Worm (Caenorhabditis elegans) whole organism, young adult: ENCODE measurements around the gene osm-1.

Source experiments
- B0035.1 ChIP-seq: sonication (generic microtip); optimal IDR thresholded peaks from 2 replicates; lab custom pipeline; 2016; ENCODE audit warnings: missing genetic modification characterization, mild to moderate bottlenecking, missing compliant biosample characterization, missing genotype, missing genetic modification reagents
- B0261.1 ChIP-seq: sonication (generic microtip); optimal IDR thresholded peaks from 2 replicates; lab custom pipeline; 2016; ENCODE audit warnings: mild to moderate bottlenecking, missing genetic modification characterization, moderate library complexity, missing compliant biosample characterization
- B0336.3 ChIP-seq: fragments of 200-800 bp; sonication (Bioruptor generic); IDR thresholded peaks from 2 replicates; pipeline ENCODE4 v1.3.6; 2022; ENCODE audit warnings: missing genetic modification characterization, missing compliant biosample characterization
- F22D6.2 ChIP-seq: sonication (generic microtip); optimal IDR thresholded peaks from 2 replicates; lab custom pipeline; 2016; ENCODE audit warnings: mild to moderate bottlenecking, missing genetic modification characterization, missing compliant biosample characterization
- F39B2.1 ChIP-seq: fragments of 200-800 bp; sonication (Bioruptor generic); IDR thresholded peaks from 2 replicates; pipeline ENCODE4 v1.3.6; 2022; ENCODE audit warnings: missing genetic modification reagents, missing genetic modification characterization, missing compliant biosample characterization
- K12H6.12 ChIP-seq: fragments of 200-800 bp; sonication (Bioruptor generic); optimal IDR thresholded peaks from 2 replicates; lab custom pipeline; 2018; ENCODE audit warnings: mild to moderate bottlenecking, missing genetic modification characterization, missing compliant biosample characterization
- Y53G8AR.9 ChIP-seq: fragments of 200-800 bp; sonication (Bioruptor generic); conservative IDR thresholded peaks from 2 replicates; pipeline ENCODE4 v1.3.6; 2022; ENCODE audit warnings: missing genetic modification reagents, missing genetic modification characterization, missing compliant biosample characterization
- Y56A3A.18 ChIP-seq: fragments of 200-800 bp; sonication (Bioruptor generic); IDR thresholded peaks from 2 replicates; pipeline ENCODE4 v1.3.6; 2022; ENCODE audit warnings: missing genetic modification reagents, missing genetic modification characterization, missing compliant biosample characterization
- Y95B8A.8 ChIP-seq: fragments of 200-800 bp; sonication (Bioruptor generic); IDR thresholded peaks from 2 replicates; pipeline ENCODE4 v1.3.6; 2022; ENCODE audit warnings: missing genetic modification reagents, missing genetic modification characterization, missing compliant biosample characterization
- ZK185.1 ChIP-seq: sonication (generic microtip); optimal IDR thresholded peaks from 2 replicates; lab custom pipeline; 2016; ENCODE audit warnings: mild to moderate bottlenecking, missing genetic modification characterization, missing compliant biosample characterization; ENCODE audit not compliant: poor library complexity, severe bottlenecking
- aptf-2 ChIP-seq: fragments of 200-800 bp; sonication (Bioruptor generic); conservative IDR thresholded peaks from 2 replicates; pipeline ENCODE4 v1.3.6; 2022; ENCODE audit warnings: missing genetic modification reagents, missing genetic modification characterization, missing compliant biosample characterization
- bed-1 ChIP-seq: fragments of 200-800 bp; sonication (Bioruptor generic); IDR thresholded peaks from 2 replicates; pipeline ENCODE4 v1.3.6; 2022; ENCODE audit warnings: missing genetic modification reagents, missing genetic modification characterization, missing compliant biosample characterization
- die-1 ChIP-seq: sonication (generic microtip); optimal IDR thresholded peaks from 2 replicates; lab custom pipeline; 2016; ENCODE audit warnings: missing genotype, mild to moderate bottlenecking, missing genetic modification characterization, missing compliant biosample characterization
- dox-1 ChIP-seq: fragments of 200-800 bp; sonication (Bioruptor generic); IDR thresholded peaks from 2 replicates; pipeline ENCODE4 v1.3.6; 2022; ENCODE audit warnings: missing genetic modification reagents, missing genetic modification characterization, missing compliant biosample characterization
- dpff-1 ChIP-seq: sonication (generic microtip); optimal IDR thresholded peaks from 2 replicates; lab custom pipeline; 2017; ENCODE audit warnings: mild to moderate bottlenecking, missing genetic modification characterization, missing compliant biosample characterization
- egl-44 ChIP-seq: fragments of 200-800 bp; sonication (Bioruptor generic); IDR thresholded peaks from 2 replicates; pipeline ENCODE4 v1.3.6; 2022; ENCODE audit warnings: missing genetic modification reagents, missing genetic modification characterization, missing compliant biosample characterization
- ets-4 ChIP-seq: fragments of 200-800 bp; sonication (Bioruptor generic); optimal IDR thresholded peaks from 2 replicates; lab custom pipeline; 2018; ENCODE audit warnings: mild to moderate bottlenecking, missing genetic modification characterization, missing compliant biosample characterization
- hlh-12 ChIP-seq: sonication (generic microtip); optimal IDR thresholded peaks from 2 replicates; lab custom pipeline; 2016; ENCODE audit warnings: missing genetic modification characterization, missing compliant biosample characterization
- hmg-20 ChIP-seq: fragments of 200-800 bp; sonication (Bioruptor generic); IDR thresholded peaks from 2 replicates; pipeline ENCODE4 v1.3.6; 2022; ENCODE audit warnings: missing genetic modification reagents, missing genetic modification characterization, missing compliant biosample characterization
- hsf-1 ChIP-seq: fragments of 200-800 bp; sonication (Bioruptor generic); IDR thresholded peaks from 2 replicates; pipeline ENCODE4 v1.3.6; 2022; ENCODE audit warnings: missing genetic modification reagents, missing genetic modification characterization, missing compliant biosample characterization
- let-526 ChIP-seq: fragments of 200-800 bp; sonication (Bioruptor generic); IDR thresholded peaks from 2 replicates; pipeline ENCODE4 v1.3.6; 2022; ENCODE audit warnings: missing genetic modification reagents, missing genetic modification characterization, missing compliant biosample characterization
- lin-26 ChIP-seq: fragments of 200-800 bp; sonication (Bioruptor generic); IDR thresholded peaks from 2 replicates; pipeline ENCODE4 v1.3.6; 2022; ENCODE audit warnings: missing genetic modification reagents, missing genetic modification characterization, missing compliant biosample characterization
- lin-40 ChIP-seq: sonication (generic microtip); optimal IDR thresholded peaks from 2 replicates; lab custom pipeline; 2016; ENCODE audit warnings: missing genetic modification characterization, mild to moderate bottlenecking, missing compliant biosample characterization, missing genotype, missing genetic modification reagents
- madf-10 ChIP-seq: sonication (generic microtip); optimal IDR thresholded peaks from 2 replicates; lab custom pipeline; 2016; ENCODE audit warnings: mild to moderate bottlenecking, missing genetic modification characterization, missing compliant biosample characterization
- madf-3 ChIP-seq: fragments of 200-800 bp; sonication (Bioruptor generic); IDR thresholded peaks from 2 replicates; pipeline ENCODE4 v1.3.6; 2022; ENCODE audit warnings: missing genetic modification reagents, missing genetic modification characterization, missing compliant biosample characterization
- mel-28 ChIP-seq: sonication (generic microtip); optimal IDR thresholded peaks from 2 replicates; lab custom pipeline; 2016; ENCODE audit warnings: borderline replicate concordance, mild to moderate bottlenecking, missing genetic modification characterization, missing compliant biosample characterization
- nfyb-1 ChIP-seq: fragments of 200-800 bp; sonication (Bioruptor generic); IDR thresholded peaks from 2 replicates; pipeline ENCODE4 v1.3.6; 2022; ENCODE audit warnings: missing genetic modification reagents, missing genetic modification characterization, missing compliant biosample characterization
- nhr-27 ChIP-seq: fragments of 200-800 bp; sonication (Bioruptor generic); optimal IDR thresholded peaks from 2 replicates; lab custom pipeline; 2018; ENCODE audit warnings: mild to moderate bottlenecking, missing genetic modification characterization, moderate library complexity, missing compliant biosample characterization
- nhr-80 ChIP-seq: sonication (generic microtip); optimal IDR thresholded peaks from 2 replicates; lab custom pipeline; 2016; ENCODE audit warnings: missing genetic modification characterization, missing compliant biosample characterization
- rcor-1 ChIP-seq: fragments of 200-800 bp; sonication (Bioruptor generic); IDR thresholded peaks from 2 replicates; pipeline ENCODE4 v1.3.6; 2022; ENCODE audit warnings: missing genetic modification reagents, missing genetic modification characterization, missing compliant biosample characterization
- repo-1 ChIP-seq: sonication (generic microtip); optimal IDR thresholded peaks from 2 replicates; lab custom pipeline; 2017; ENCODE audit warnings: mild to moderate bottlenecking, missing genetic modification characterization, missing compliant biosample characterization
- snpc-1.3 ChIP-seq: sonication (generic microtip); optimal IDR thresholded peaks from 2 replicates; lab custom pipeline; 2017; ENCODE audit warnings: missing genetic modification characterization, mild to moderate bottlenecking, missing compliant biosample characterization, antibody characterized with exemption, moderate library complexity, missing genotype, missing genetic modification reagents; ENCODE audit not compliant: insufficient read depth
- snpc-4 ChIP-seq, 5 experiments: fragments of 150-350 bp in 1 of 5; sonication (generic microtip) in 4 of 5; optimal IDR thresholded peaks; 2 replicates each; lab custom pipeline; 2014 to 2018; ENCODE audit warnings: missing genetic modification characterization in 5 of 5, missing biosample characterization in 3 of 5, antibody characterized with exemption in 2 of 5, mild to moderate bottlenecking in 2 of 5, missing compliant biosample characterization in 2 of 5, missing genotype in 2 of 5, moderate library complexity in 2 of 5, missing genetic modification reagents in 1 of 5
- tbp1 ChIP-seq: fragments of 200-800 bp; sonication (Bioruptor generic); optimal IDR thresholded peaks from 2 replicates; lab custom pipeline; 2018; ENCODE audit warnings: mild to moderate bottlenecking, missing genetic modification characterization, missing compliant biosample characterization
- tlf-1 ChIP-seq: fragments of 200-800 bp; sonication (Bioruptor generic); optimal IDR thresholded peaks from 2 replicates; lab custom pipeline; 2018; ENCODE audit warnings: mild to moderate bottlenecking, missing genetic modification characterization, missing compliant biosample characterization
- zfh-2 ChIP-seq: fragments of 200-800 bp; sonication (Bioruptor generic); conservative IDR thresholded peaks from 2 replicates; pipeline ENCODE4 v1.3.6; 2022; ENCODE audit warnings: missing genetic modification reagents, missing genetic modification characterization, missing compliant biosample characterization
- ztf-18 ChIP-seq: sonication (generic microtip); optimal IDR thresholded peaks from 2 replicates; lab custom pipeline; 2016; ENCODE audit warnings: missing genotype, mild to moderate bottlenecking, missing genetic modification characterization, missing compliant biosample characterization
- ztf-25 ChIP-seq: fragments of 200-800 bp; sonication (Bioruptor generic); IDR thresholded peaks from 2 replicates; pipeline ENCODE4 v1.3.6; 2022; ENCODE audit warnings: missing genetic modification reagents, missing genetic modification characterization, missing compliant biosample characterization
- ztf-26 ChIP-seq: sonication (generic microtip); optimal IDR thresholded peaks from 2 replicates; lab custom pipeline; 2017; ENCODE audit warnings: missing genetic modification characterization, missing compliant biosample characterization

osm-1 gene

DNA sequence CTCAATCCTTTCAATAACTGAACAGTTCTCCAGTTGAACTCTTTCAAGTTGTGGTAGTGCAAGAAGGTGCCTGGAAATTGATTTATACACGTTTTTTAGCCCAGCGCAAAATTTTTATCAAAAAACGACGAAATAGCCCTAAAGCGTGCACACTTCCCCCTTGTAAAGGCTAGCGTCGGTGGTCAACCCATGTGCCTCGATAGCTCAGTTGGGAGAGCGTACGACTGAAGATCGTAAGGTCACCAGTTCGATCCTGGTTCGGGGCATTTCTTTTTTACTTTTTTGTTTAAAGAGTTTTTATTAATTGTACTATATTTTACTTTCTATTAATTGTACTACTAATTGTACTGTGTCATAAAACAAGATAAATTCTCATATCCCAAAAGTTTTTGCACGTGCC, 10.8 kb downstream of the osm-1 start (continued):
- TF ChIP-seq B0336.3 (GFP tag; lab: Robert Waterston, UW) = no peak
- TF ChIP-seq nfyb-1 = 0 out of 2 replicates have a peak, but pooled peaks have one; percentile 68
- no peak for TF ChIP-seq Y95B8A.8
- no peak for TF ChIP-seq F22D6.2 (tag; lab: Kevin White, UChicago)
- TF ChIP-seq lin-26 (GFP tag; lab: Robert Waterston, UW) = peak; percentile 79
- no peak for TF ChIP-seq snpc-1.3 (tag; lab: Kevin White, UChicago)
- TF ChIP-seq F39B2.1 (GFP tag; lab: Robert Waterston, UW) = no peak
- TF ChIP-seq zfh-2 (GFP tag; lab: Robert Waterston, UW) = no peak
- no peak for TF ChIP-seq let-526
- TF ChIP-seq ztf-18 (tag; lab: Kevin White, UChicago) = peak; percentile 25
- TF ChIP-seq lin-40 = no peak
- no peak for TF ChIP-seq nhr-27 (tag; lab: Kevin White, UChicago)
- TF ChIP-seq rcor-1 = peak; percentile 18; the same call in 1 of the 2 replicates
- TF ChIP-seq B0261.1 (tag; lab: Kevin White, UChicago) = peak; percentile 90
- peak; percentile 69 for TF ChIP-seq dox-1
- peak; percentile 10 for TF ChIP-seq ZK185.1 (tag; lab: Kevin White, UChicago)
- TF ChIP-seq madf-10 (tag; lab: Kevin White, UChicago) = peak; percentile 32
- no peak for TF ChIP-seq dpff-1
- TF ChIP-seq egl-44 (GFP tag; lab: Robert Waterston, UW) = no peak
- no peak for TF ChIP-seq bed-1 (GFP tag; lab: Robert Waterston, UW)
- no peak for TF ChIP-seq nhr-80 (tag; lab: Kevin White, UChicago)
- 0 out of 2 replicates have a peak, but pooled peaks have one; percentile 68 for TF ChIP-seq ztf-25 (GFP tag; lab: Robert Waterston, UW)
- no peak for TF ChIP-seq mel-28 (tag; lab: Kevin White, UChicago)
- peak; percentile 42 for TF ChIP-seq snpc-4 (GFP tag; optimal IDR thresholded peaks at IDR 0.05; lab: Kevin White, UChicago)
- TF ChIP-seq snpc-4 (tag; optimal IDR thresholded peaks at IDR 0.05; lab: Kevin White, UChicago) = peak in 2 of 4 experiments; percentile 40 to 74
- TF ChIP-seq hmg-20 (GFP tag; lab: Robert Waterston, UW) = no peak
- TF ChIP-seq Y53G8AR.9 = peak; percentile 53; the same call in 1 of the 2 replicates
- TF ChIP-seq hsf-1 (GFP tag; lab: Robert Waterston, UW) = no peak
- TF ChIP-seq Y56A3A.18 = no peak
- no peak for TF ChIP-seq K12H6.12 (tag; lab: Kevin White, UChicago)
- no peak for TF ChIP-seq B0035.1
- TF ChIP-seq ztf-26 = peak; percentile 19
- no peak for TF ChIP-seq hlh-12 (tag; lab: Kevin White, UChicago)
- TF ChIP-seq tbp1 (GFP tag; lab: Kevin White, UChicago) = peak; percentile 94
- peak; percentile 14 for TF ChIP-seq die-1 (tag; lab: Kevin White, UChicago)
- no peak for TF ChIP-seq madf-3 (GFP tag; lab: Robert Waterston, UW)
- no peak for TF ChIP-seq aptf-2
- TF ChIP-seq ets-4 (GFP tag; lab: Kevin White, UChicago) = no peak
- peak; percentile 49 for TF ChIP-seq repo-1 (tag; lab: Kevin White, UChicago)
- no peak for TF ChIP-seq tlf-1 (GFP tag; lab: Kevin White, UChicago)
- TF ChIP-seq, all 124 proteins: peak for 27
